Fruit fly (Drosophila melanogaster) whole organism, embryonic: Measurements from ENCODE around the gene psh.

Experiments
- Ada2b ChIP-seq: fragments of 200-800 bp; sonication (Bioruptor generic); IDR thresholded peaks from 2 replicates; pipeline ENCODE4 v1.3.6; 2022; ENCODE audit warnings: missing biosample characterization, missing genetic modification characterization
- Adf1 ChIP-seq: fragments of 200-800 bp; sonication (Bioruptor generic); IDR thresholded peaks from 2 replicates; pipeline ENCODE4 v1.3.6; 2022; ENCODE audit warnings: missing biosample characterization, missing genetic modification characterization
- B-H2 ChIP-seq: fragments of 200-800 bp; sonication (Bioruptor generic); optimal IDR thresholded peaks from 2 replicates; lab custom pipeline; 2018; ENCODE audit warnings: missing biosample characterization, mild to moderate bottlenecking, missing genetic modification characterization
- CG11504 ChIP-seq: fragments of 200-800 bp; sonication (Bioruptor generic); optimal IDR thresholded peaks from 3 replicates; lab custom pipeline; 2019; ENCODE audit warnings: missing biosample characterization, mild to moderate bottlenecking, missing genetic modification characterization, moderate library complexity
- CG15601 ChIP-seq: fragments of 200-800 bp; sonication (Bioruptor generic); optimal IDR thresholded peaks from 3 replicates; lab custom pipeline; 2019; ENCODE audit warnings: missing biosample characterization, mild to moderate bottlenecking, missing genetic modification characterization, moderate library complexity
- CG17385 ChIP-seq: fragments of 200-800 bp; sonication (Bioruptor generic); optimal IDR thresholded peaks from 3 replicates; lab custom pipeline; 2018; ENCODE audit warnings: missing biosample characterization, mild to moderate bottlenecking, missing genetic modification characterization
- CG17802 ChIP-seq: fragments of 200-800 bp; sonication (Bioruptor generic); optimal IDR thresholded peaks from 2 replicates; lab custom pipeline; 2018; ENCODE audit warnings: missing biosample characterization, mild to moderate bottlenecking, missing genetic modification characterization, moderate library complexity
- CG18599 ChIP-seq: fragments of 200-800 bp; sonication (Bioruptor generic); optimal IDR thresholded peaks from 3 replicates; lab custom pipeline; 2017; ENCODE audit warnings: missing biosample characterization, missing genetic modification characterization, mild to moderate bottlenecking, moderate library complexity, missing genetic modification reagents
- CG30020 ChIP-seq: fragments of 200-800 bp; optimal IDR thresholded peaks from 2 replicates; lab custom pipeline; 2019; ENCODE audit warnings: missing biosample characterization, mild to moderate bottlenecking, missing genetic modification characterization, moderate library complexity
- CG31224 ChIP-seq: fragments of 200-800 bp; sonication (Bioruptor generic); IDR thresholded peaks from 2 replicates; pipeline ENCODE4 v1.3.6; 2022; ENCODE audit warnings: missing biosample characterization, missing genetic modification characterization
- CG3407 ChIP-seq: fragments of 200-800 bp; sonication (Bioruptor generic); optimal IDR thresholded peaks from 2 replicates; lab custom pipeline; 2018; ENCODE audit warnings: missing biosample characterization, mild to moderate bottlenecking, missing genetic modification characterization
- CG4360 ChIP-seq: fragments of 200-800 bp; sonication (Bioruptor generic); IDR thresholded peaks from 2 replicates; pipeline ENCODE4 v1.3.6; 2022; ENCODE audit warnings: missing biosample characterization, missing genetic modification characterization
- CG5953 ChIP-seq: fragments of 200-800 bp; sonication (Bioruptor generic); IDR thresholded peaks from 2 replicates; pipeline ENCODE4 v1.3.6; 2022; ENCODE audit warnings: missing biosample characterization, missing genetic modification characterization
- CG6791 ChIP-seq: fragments of 200-800 bp; sonication (Bioruptor generic); IDR thresholded peaks from 3 replicates; pipeline ENCODE4 v1.3.6; 2022; ENCODE audit warnings: missing biosample characterization, missing genetic modification characterization; ENCODE audit not compliant: partially characterized antibody
- CG9609 ChIP-seq: fragments of 200-800 bp; sonication (Bioruptor generic); optimal IDR thresholded peaks from 3 replicates; lab custom pipeline; 2016; ENCODE audit warnings: missing biosample characterization, missing genetic modification characterization
- Dbx ChIP-seq: fragments of 200-800 bp; sonication (Bioruptor generic); IDR thresholded peaks from 3 replicates; pipeline ENCODE4 v1.3.6; 2022; ENCODE audit warnings: missing biosample characterization, missing genetic modification characterization
- Ets97D ChIP-seq: fragments of 200-800 bp; sonication (Bioruptor generic); optimal IDR thresholded peaks from 3 replicates; lab custom pipeline; 2016; ENCODE audit warnings: missing biosample characterization, missing genetic modification characterization
- Fer1 ChIP-seq: fragments of 200-800 bp; sonication (Bioruptor generic); optimal IDR thresholded peaks from 2 replicates; lab custom pipeline; 2017; ENCODE audit warnings: missing biosample characterization, mild to moderate bottlenecking, missing genetic modification characterization
- Gug ChIP-seq: fragments of 200-800 bp; sonication (Bioruptor generic); IDR thresholded peaks from 4 replicates; pipeline ENCODE4 v1.3.6; 2022; ENCODE audit warnings: missing biosample characterization, missing genetic modification characterization
- HLH4C ChIP-seq: fragments of 200-800 bp; sonication (Bioruptor generic); IDR thresholded peaks from 3 replicates; pipeline ENCODE4 v1.3.6; 2022; ENCODE audit warnings: missing biosample characterization, missing genetic modification characterization; ENCODE audit not compliant: partially characterized antibody
- HmgZ ChIP-seq: fragments of 200-800 bp; sonication (Bioruptor generic); optimal IDR thresholded peaks from 2 replicates; lab custom pipeline; 2018; ENCODE audit warnings: missing biosample characterization, mild to moderate bottlenecking, missing genetic modification characterization
- Hr78 ChIP-seq, 2 experiments: fragments of 200-800 bp in 1 of 2; fragments of >200 bp in 1 of 2; sonication (Bioruptor generic) in 1 of 2; optimal IDR thresholded peaks; 2 replicates each; lab custom pipeline; 2017 to 2019; ENCODE audit warnings: missing biosample characterization in 2 of 2, missing genetic modification characterization in 2 of 2, mild to moderate bottlenecking in 1 of 2, moderate library complexity in 1 of 2
- NC2α ChIP-seq: fragments of 200-800 bp; sonication (Bioruptor generic); optimal IDR thresholded peaks from 2 replicates; lab custom pipeline; 2016; ENCODE audit warnings: missing biosample characterization, missing genetic modification characterization
- Nf-YB ChIP-seq: fragments of 200-800 bp; sonication (Bioruptor generic); optimal IDR thresholded peaks from 3 replicates; lab custom pipeline; 2019; ENCODE audit warnings: missing biosample characterization, mild to moderate bottlenecking, missing genetic modification characterization, moderate library complexity
- NfI ChIP-seq: fragments of 200-800 bp; sonication (Bioruptor generic); optimal IDR thresholded peaks from 3 replicates; lab custom pipeline; 2018; ENCODE audit warnings: missing biosample characterization, mild to moderate bottlenecking, missing genetic modification characterization, moderate library complexity
- Opbp ChIP-seq: fragments of 200-800 bp; sonication (Bioruptor generic); IDR thresholded peaks from 3 replicates; pipeline ENCODE4 v1.3.6; 2022; ENCODE audit warnings: missing biosample characterization, missing genetic modification characterization; ENCODE audit not compliant: partially characterized antibody
- Scr ChIP-seq: fragments of 200-800 bp; sonication (Bioruptor generic); IDR thresholded peaks from 2 replicates; pipeline ENCODE4 v1.3.6; 2022; ENCODE audit warnings: missing biosample characterization, missing genetic modification characterization; ENCODE audit not compliant: partially characterized antibody
- ara ChIP-seq: fragments of 200-800 bp; sonication (Bioruptor generic); IDR thresholded peaks from 2 replicates; pipeline ENCODE4 v1.3.6; 2022; ENCODE audit warnings: missing biosample characterization, missing genetic modification characterization
- az2 ChIP-seq: fragments of 200-800 bp; sonication (Bioruptor generic); optimal IDR thresholded peaks from 3 replicates; lab custom pipeline; 2016; ENCODE audit warnings: missing biosample characterization, missing genetic modification characterization
- chinmo ChIP-seq: fragments of 200-800 bp; sonication (Bioruptor generic); IDR thresholded peaks from 4 replicates; pipeline ENCODE4 v1.3.6; 2022; ENCODE audit warnings: missing biosample characterization, missing genetic modification characterization; ENCODE audit not compliant: partially characterized antibody
- da ChIP-seq: fragments of 200-800 bp; sonication (Bioruptor generic); optimal IDR thresholded peaks from 2 replicates; lab custom pipeline; 2016; ENCODE audit warnings: missing biosample characterization, missing genetic modification characterization
- dmrt11E ChIP-seq: fragments of 200-800 bp; sonication (Bioruptor generic); optimal IDR thresholded peaks from 3 replicates; lab custom pipeline; 2018; ENCODE audit warnings: missing biosample characterization, mild to moderate bottlenecking, missing genetic modification characterization, moderate library complexity
- dmrt99B ChIP-seq: fragments of 200-800 bp; sonication (Bioruptor generic); optimal IDR thresholded peaks from 2 replicates; lab custom pipeline; 2018; ENCODE audit warnings: missing biosample characterization, mild to moderate bottlenecking, missing genetic modification characterization, moderate library complexity
- dysf ChIP-seq: fragments of 200-800 bp; sonication (Bioruptor generic); IDR thresholded peaks from 3 replicates; pipeline ENCODE4 v1.3.6; 2022; ENCODE audit warnings: missing biosample characterization, missing genetic modification characterization
- ems ChIP-seq: fragments of 200-800 bp; sonication (Bioruptor generic); optimal IDR thresholded peaks from 3 replicates; lab custom pipeline; 2016; ENCODE audit warnings: missing biosample characterization, missing genetic modification characterization
- gce ChIP-seq: fragments of 200-800 bp; sonication (Bioruptor generic); IDR thresholded peaks from 3 replicates; pipeline ENCODE4 v1.3.6; 2022; ENCODE audit warnings: missing biosample characterization, missing genetic modification characterization
- gem ChIP-seq: fragments of 200-800 bp; sonication (Bioruptor generic); optimal IDR thresholded peaks from 2 replicates; lab custom pipeline; 2019; ENCODE audit warnings: missing biosample characterization, mild to moderate bottlenecking, missing genetic modification characterization, moderate library complexity
- gsb ChIP-seq: fragments of 200-800 bp; sonication (Bioruptor generic); IDR thresholded peaks from 2 replicates; pipeline ENCODE4 v1.3.6; 2022; ENCODE audit warnings: missing biosample characterization, missing genetic modification characterization
- h ChIP-seq: fragments of >200 bp; optimal IDR thresholded peaks from 2 replicates; lab custom pipeline; 2017
- ham ChIP-seq: fragments of 200-800 bp; sonication (Bioruptor generic); IDR thresholded peaks from 2 replicates; pipeline ENCODE4 v1.3.6; 2022; ENCODE audit warnings: missing biosample characterization, missing genetic modification characterization
- hbn ChIP-seq: fragments of 200-800 bp; sonication (Bioruptor generic); IDR thresholded peaks from 2 replicates; pipeline ENCODE4 v1.3.6; 2022; ENCODE audit warnings: missing biosample characterization, missing genetic modification characterization; ENCODE audit not compliant: partially characterized antibody
- kay ChIP-seq: fragments of 200-800 bp; sonication (Bioruptor generic); optimal IDR thresholded peaks from 2 replicates; lab custom pipeline; 2016; ENCODE audit warnings: missing biosample characterization, missing genetic modification characterization
- lab ChIP-seq: fragments of 200-800 bp; sonication (Bioruptor generic); optimal IDR thresholded peaks from 3 replicates; lab custom pipeline; 2017; ENCODE audit warnings: missing biosample characterization, missing genetic modification characterization, mild to moderate bottlenecking, moderate library complexity, missing genetic modification reagents
- mld ChIP-seq: fragments of 200-800 bp; sonication (Bioruptor generic); IDR thresholded peaks from 3 replicates; pipeline ENCODE4 v1.3.6; 2022; ENCODE audit warnings: missing biosample characterization, missing genetic modification characterization; ENCODE audit not compliant: partially characterized antibody
- nau ChIP-seq: fragments of 200-800 bp; sonication (Bioruptor generic); optimal IDR thresholded peaks from 3 replicates; lab custom pipeline; 2017; ENCODE audit warnings: missing biosample characterization, mild to moderate bottlenecking, missing genetic modification characterization, missing genetic modification reagents
- tgo ChIP-seq: fragments of 200-800 bp; sonication (Bioruptor generic); IDR thresholded peaks from 3 replicates; pipeline ENCODE4 v1.3.6; 2022; ENCODE audit warnings: missing biosample characterization, missing genetic modification characterization
- tll ChIP-seq, 2 experiments: fragments of 200-800 bp in 1 of 2; fragments of >200 bp in 1 of 2; sonication (Bioruptor generic) in 1 of 2; optimal IDR thresholded peaks; 2 replicates each; lab custom pipeline; 2017 to 2019; ENCODE audit warnings: missing biosample characterization in 2 of 2, missing genetic modification characterization in 2 of 2, mild to moderate bottlenecking in 1 of 2, moderate library complexity in 1 of 2
- tna ChIP-seq: fragments of 200-800 bp; sonication (Bioruptor generic); IDR thresholded peaks from 2 replicates; pipeline ENCODE4 v1.3.6; 2022; ENCODE audit warnings: missing biosample characterization, missing genetic modification characterization; ENCODE audit not compliant: partially characterized antibody
- yki ChIP-seq: fragments of >200 bp; optimal IDR thresholded peaks from 3 replicates; lab custom pipeline; 2018
- zf30C ChIP-seq: fragments of 200-800 bp; sonication (Bioruptor generic); optimal IDR thresholded peaks from 3 replicates; lab custom pipeline; 2018; ENCODE audit warnings: missing biosample characterization, mild to moderate bottlenecking, missing genetic modification characterization
- zfh1 ChIP-seq: fragments of 200-800 bp; sonication (Bioruptor generic); IDR thresholded peaks from 3 replicates; pipeline ENCODE4 v1.3.6; 2022; ENCODE audit warnings: missing biosample characterization, missing genetic modification characterization

The psh gene

DNA sequence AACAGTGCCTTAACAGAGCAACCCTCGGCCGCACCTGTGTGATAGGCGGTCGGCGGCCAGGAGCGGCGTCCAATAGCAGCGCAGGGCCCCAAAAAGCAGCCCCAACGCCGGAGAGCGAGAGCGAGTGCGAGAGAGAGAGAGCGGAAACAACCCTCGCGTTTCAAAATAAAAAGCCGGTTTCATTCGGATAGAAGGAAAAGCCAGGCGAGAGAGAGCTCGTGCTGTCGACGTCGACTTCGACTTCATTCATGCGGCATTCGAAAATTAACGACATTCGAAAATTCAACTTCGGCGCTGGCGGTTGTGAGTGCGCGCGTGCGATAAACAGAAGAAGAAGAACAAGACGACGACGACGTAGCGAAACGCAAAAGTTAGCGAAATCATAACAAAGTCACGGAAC lies 47.7 kb upstream of the psh start (continued):
- TF ChIP-seq HLH4C (GFP tag; lab: Robert Waterston, UW): peak; percentile 27; the same call in 1 of the 3 replicates
- peak; percentile 73 for TF ChIP-seq yki (lab: Kevin White, UChicago)
- TF ChIP-seq Nf-YB: peak; percentile 97
- peak; percentile 37 for TF ChIP-seq Fer1 (GFP tag; lab: Kevin White, UChicago)
- TF ChIP-seq ems (GFP tag; lab: Kevin White, UChicago): no peak
- TF ChIP-seq lab (GFP tag; lab: Kevin White, UChicago): peak; percentile 26
- TF ChIP-seq CG17385 (GFP tag; lab: Kevin White, UChicago): peak; percentile 88
- TF ChIP-seq Hr78 (GFP tag; optimal IDR thresholded peaks at IDR 0.05; lab: Kevin White, UChicago): no peak
- TF ChIP-seq CG5953 (GFP tag; lab: Robert Waterston, UW): no peak
- no peak for TF ChIP-seq B-H2
- peak; percentile 13 for TF ChIP-seq gem
- peak; percentile 39; the same call in 1 of the 3 replicates for TF ChIP-seq Opbp (GFP tag; lab: Robert Waterston, UW)
- peak; percentile 76; the same call in 1 of the 4 replicates for TF ChIP-seq chinmo
- no peak for TF ChIP-seq ara (GFP tag; lab: Robert Waterston, UW)
- no peak for TF ChIP-seq mld (GFP tag; lab: Robert Waterston, UW)
- TF ChIP-seq CG31224 (GFP tag; lab: Robert Waterston, UW): no peak
- 0 out of 3 replicates have a peak, but pooled peaks have one; percentile 9 for TF ChIP-seq CG6791 (GFP tag; lab: Robert Waterston, UW)
- no peak for TF ChIP-seq Gug (GFP tag; lab: Robert Waterston, UW)
- 0 out of 3 replicates have a peak, but pooled peaks have one; percentile 10 for TF ChIP-seq gce (GFP tag; lab: Robert Waterston, UW)
- TF ChIP-seq Adf1 (GFP tag; lab: Robert Waterston, UW): peak; percentile 85
- peak; percentile 25 for TF ChIP-seq CG11504 (tag; lab: Kevin White, UChicago)
- TF ChIP-seq Scr (GFP tag; lab: Robert Waterston, UW): 0 out of 2 replicates have a peak, but pooled peaks have one; percentile 11
- no peak for TF ChIP-seq tgo (GFP tag; lab: Robert Waterston, UW)
- TF ChIP-seq da: no peak
- TF ChIP-seq ham (GFP tag; lab: Robert Waterston, UW): no peak
- TF ChIP-seq zfh1 (GFP tag; lab: Robert Waterston, UW): no peak
- TF ChIP-seq dysf (GFP tag; lab: Robert Waterston, UW): no peak
- TF ChIP-seq gsb: no peak
- no peak for TF ChIP-seq dmrt11E
- 0 out of 2 replicates have a peak, but pooled peaks have one; percentile 22 for TF ChIP-seq tna (GFP tag; lab: Robert Waterston, UW)
- peak; percentile 40; the same call in 1 of the 2 replicates for TF ChIP-seq hbn (GFP tag; lab: Robert Waterston, UW)

DNA sequence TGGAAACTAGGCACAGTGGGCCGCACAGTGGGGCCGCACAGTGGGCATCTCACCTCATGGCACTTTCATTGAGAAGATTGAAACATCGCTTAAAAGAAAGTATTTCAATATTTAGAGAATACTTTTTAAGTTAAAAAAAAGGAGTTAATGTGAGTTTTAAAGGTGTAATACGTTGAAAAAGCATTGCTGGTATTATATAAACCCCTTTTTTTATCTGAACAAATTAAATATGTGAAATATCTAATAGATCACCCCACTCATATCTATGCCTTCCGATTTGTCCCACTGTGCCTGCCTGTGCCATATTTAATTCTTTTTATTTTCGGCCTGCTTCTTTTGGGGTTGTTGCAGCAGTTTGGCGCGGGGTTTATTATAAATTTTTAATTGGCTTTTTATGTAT lies 46.6 kb upstream of the psh start:
- TF ChIP-seq dmrt99B: peak; percentile 56
- no peak for TF ChIP-seq nau
- TF ChIP-seq NC2α: no peak
- TF ChIP-seq Nf-YB: no peak
- peak; percentile 29 for TF ChIP-seq kay
- TF ChIP-seq Dbx (GFP tag; lab: Robert Waterston, UW): no peak
- TF ChIP-seq HmgZ: no peak
- no peak for TF ChIP-seq tll (GFP tag; optimal IDR thresholded peaks at IDR 0.05; lab: Kevin White, UChicago)
- TF ChIP-seq CG17802 (tag; lab: Kevin White, UChicago): no peak
- no peak for TF ChIP-seq zf30C (GFP tag; lab: Kevin White, UChicago)
- TF ChIP-seq az2 (GFP tag; lab: Kevin White, UChicago): peak; percentile 13
- TF ChIP-seq CG15601 (tag; lab: Kevin White, UChicago): no peak
- TF ChIP-seq Ets97D (GFP tag; lab: Kevin White, UChicago): peak; percentile 4
- TF ChIP-seq h (lab: Kevin White, UChicago): no peak
- no peak for TF ChIP-seq CG4360 (GFP tag; lab: Robert Waterston, UW)
- no peak for TF ChIP-seq NfI (GFP tag; lab: Kevin White, UChicago)
- peak; percentile 44 for TF ChIP-seq CG3407 (GFP tag; lab: Kevin White, UChicago)
- TF ChIP-seq CG30020: no peak
- TF ChIP-seq CG9609 (GFP tag; lab: Kevin White, UChicago): no peak
- TF ChIP-seq Ada2b (GFP tag; lab: Robert Waterston, UW): no peak
- TF ChIP-seq CG18599 (GFP tag; lab: Kevin White, UChicago): no peak
